Fruit fly (Drosophila melanogaster) whole organism, embryonic: ENCODE results near the gene CG10959.

Source experiments
- Antp ChIP-seq: fragments of 200-800 bp; sonication (Bioruptor generic); optimal IDR thresholded peaks from 3 replicates; lab custom pipeline; 2016; ENCODE audit warnings: missing biosample characterization, missing genetic modification characterization
- Asciz ChIP-seq: fragments of 200-800 bp; sonication (Bioruptor generic); optimal IDR thresholded peaks from 2 replicates; lab custom pipeline; 2017; ENCODE audit warnings: missing biosample characterization, mild to moderate bottlenecking, missing genetic modification characterization, missing genetic modification reagents
- CG10274 ChIP-seq: fragments of 200-800 bp; sonication (Bioruptor generic); optimal IDR thresholded peaks from 3 replicates; lab custom pipeline; 2017; ENCODE audit warnings: missing biosample characterization, mild to moderate bottlenecking, missing genetic modification characterization
- CG10654 ChIP-seq: fragments of 200-800 bp; sonication (Bioruptor generic); optimal IDR thresholded peaks from 2 replicates; lab custom pipeline; 2016; ENCODE audit warnings: missing biosample characterization, missing genetic modification characterization
- CG11247 ChIP-seq: fragments of 200-800 bp; sonication (Bioruptor generic); IDR thresholded peaks from 2 replicates; pipeline ENCODE4 v1.3.6; 2022; ENCODE audit warnings: missing biosample characterization, missing genetic modification characterization
- CG12299 ChIP-seq: fragments of 200-800 bp; sonication (Bioruptor generic); optimal IDR thresholded peaks from 2 replicates; lab custom pipeline; 2018; ENCODE audit warnings: missing biosample characterization, mild to moderate bottlenecking, missing genetic modification characterization
- CG12769 ChIP-seq: fragments of 200-800 bp; sonication (Bioruptor generic); optimal IDR thresholded peaks from 2 replicates; lab custom pipeline; 2019; ENCODE audit warnings: missing biosample characterization, mild to moderate bottlenecking, missing genetic modification characterization, moderate library complexity
- CG13287 ChIP-seq: fragments of 200-800 bp; sonication (Bioruptor generic); IDR thresholded peaks from 2 replicates; pipeline ENCODE4 v1.3.6; 2022; ENCODE audit warnings: missing biosample characterization, missing genetic modification characterization; ENCODE audit not compliant: partially characterized antibody
- CG13624 ChIP-seq: fragments of 200-800 bp; sonication (Bioruptor generic); optimal IDR thresholded peaks from 2 replicates; lab custom pipeline; 2016; ENCODE audit warnings: missing biosample characterization, missing genetic modification characterization
- CG15269 ChIP-seq: fragments of 200-800 bp; sonication (Bioruptor generic); optimal IDR thresholded peaks from 2 replicates; lab custom pipeline; 2018; ENCODE audit warnings: missing biosample characterization, mild to moderate bottlenecking, missing genetic modification characterization, moderate library complexity
- CG1602 ChIP-seq: fragments of 200-800 bp; sonication (Bioruptor generic); optimal IDR thresholded peaks from 3 replicates; lab custom pipeline; 2016; ENCODE audit warnings: missing biosample characterization, missing genetic modification characterization
- CG17186 ChIP-seq: fragments of 200-800 bp; sonication (Bioruptor generic); optimal IDR thresholded peaks from 3 replicates; lab custom pipeline; 2017; ENCODE audit warnings: missing biosample characterization, missing genetic modification reagents, missing genetic modification characterization
- CG17912 ChIP-seq: fragments of 200-800 bp; sonication (Bioruptor generic); optimal IDR thresholded peaks from 2 replicates; lab custom pipeline; 2018; ENCODE audit warnings: missing biosample characterization, mild to moderate bottlenecking, missing genetic modification characterization
- CG1832 ChIP-seq: fragments of 200-800 bp; sonication (Bioruptor generic); optimal IDR thresholded peaks from 2 replicates; lab custom pipeline; 2017; ENCODE audit warnings: missing biosample characterization, mild to moderate bottlenecking, missing genetic modification characterization, inconsistent platforms
- CG18764 ChIP-seq: fragments of 200-800 bp; sonication (Bioruptor generic); optimal IDR thresholded peaks from 3 replicates; lab custom pipeline; 2016; ENCODE audit warnings: missing biosample characterization, missing genetic modification characterization
- CG2116 ChIP-seq: fragments of 200-800 bp; sonication (Bioruptor generic); optimal IDR thresholded peaks from 3 replicates; lab custom pipeline; 2018; ENCODE audit warnings: missing biosample characterization, mild to moderate bottlenecking, missing genetic modification characterization
- CG33557 ChIP-seq: fragments of 200-800 bp; sonication (Bioruptor generic); optimal IDR thresholded peaks from 2 replicates; lab custom pipeline; 2019; ENCODE audit warnings: missing biosample characterization, mild to moderate bottlenecking, missing genetic modification characterization, moderate library complexity
- CG4854 ChIP-seq: fragments of 200-800 bp; sonication (Bioruptor generic); optimal IDR thresholded peaks from 2 replicates; lab custom pipeline; 2016; ENCODE audit warnings: missing biosample characterization, missing genetic modification characterization, inconsistent platforms
- CG6765 ChIP-seq: fragments of 200-800 bp; sonication (Bioruptor generic); optimal IDR thresholded peaks from 3 replicates; lab custom pipeline; 2017; ENCODE audit warnings: missing biosample characterization, mild to moderate bottlenecking, missing genetic modification characterization
- CG6854 ChIP-seq: fragments of 200-800 bp; sonication (Bioruptor generic); optimal IDR thresholded peaks from 3 replicates; lab custom pipeline; 2017; ENCODE audit warnings: missing biosample characterization, mild to moderate bottlenecking, missing genetic modification characterization
- CG7372 ChIP-seq: fragments of 200-800 bp; sonication (Bioruptor generic); IDR thresholded peaks from 2 replicates; pipeline ENCODE4 v1.3.6; 2022; ENCODE audit warnings: missing biosample characterization, missing genetic modification characterization
- CG7987 ChIP-seq: fragments of 200-800 bp; sonication (Bioruptor generic); optimal IDR thresholded peaks from 2 replicates; lab custom pipeline; 2018; ENCODE audit warnings: missing biosample characterization, mild to moderate bottlenecking, missing genetic modification characterization, moderate library complexity
- CG9215 ChIP-seq: fragments of 200-800 bp; sonication (Bioruptor generic); IDR thresholded peaks from 2 replicates; pipeline ENCODE4 v1.3.6; 2022; ENCODE audit warnings: missing biosample characterization, missing genetic modification characterization
- CG9817 ChIP-seq: fragments of 200-800 bp; sonication (Bioruptor generic); optimal IDR thresholded peaks from 2 replicates; lab custom pipeline; 2018; ENCODE audit warnings: missing biosample characterization, mild to moderate bottlenecking, missing genetic modification characterization, moderate library complexity
- D ChIP-seq, 2 experiments: fragments of 200-800 bp in 1 of 2; fragments of >200 bp in 1 of 2; sonication (Bioruptor generic) in 1 of 2; optimal IDR thresholded peaks; 2 replicates in 1 of 2; 3 replicates in 1 of 2; lab custom pipeline; 2017; ENCODE audit warnings: mild to moderate bottlenecking in 1 of 2, missing biosample characterization in 1 of 2, missing genetic modification characterization in 1 of 2, missing genetic modification reagents in 1 of 2
- Dip2 ChIP-seq: fragments of 200-800 bp; sonication (Bioruptor generic); IDR thresholded peaks from 2 replicates; pipeline ENCODE4 v1.3.6; 2022; ENCODE audit warnings: missing biosample characterization, missing genetic modification characterization
- Dref ChIP-seq: fragments of 200-800 bp; sonication (Bioruptor generic); IDR thresholded peaks from 2 replicates; pipeline ENCODE4 v1.3.6; 2022; ENCODE audit warnings: missing biosample characterization, missing genetic modification characterization
- HmgZ ChIP-seq: fragments of 200-800 bp; sonication (Bioruptor generic); optimal IDR thresholded peaks from 2 replicates; lab custom pipeline; 2018; ENCODE audit warnings: missing biosample characterization, mild to moderate bottlenecking, missing genetic modification characterization
- Hsf ChIP-seq: fragments of 200-800 bp; sonication (Bioruptor generic); optimal IDR thresholded peaks from 3 replicates; lab custom pipeline; 2016; ENCODE audit warnings: missing biosample characterization, missing genetic modification characterization
- MESR4 ChIP-seq: fragments of 200-800 bp; sonication (Bioruptor generic); optimal IDR thresholded peaks from 2 replicates; lab custom pipeline; 2018; ENCODE audit warnings: missing biosample characterization, mild to moderate bottlenecking, missing genetic modification characterization, moderate library complexity
- Mrtf ChIP-seq: fragments of 200-800 bp; sonication (Bioruptor generic); IDR thresholded peaks from 3 replicates; pipeline ENCODE4 v1.3.6; 2022; ENCODE audit warnings: missing biosample characterization, missing genetic modification characterization
- Myb ChIP-seq: fragments of 200-800 bp; sonication (Bioruptor generic); optimal IDR thresholded peaks from 2 replicates; lab custom pipeline; 2016; ENCODE audit warnings: missing biosample characterization, missing genetic modification characterization
- NfI ChIP-seq: fragments of 200-800 bp; sonication (Bioruptor generic); optimal IDR thresholded peaks from 3 replicates; lab custom pipeline; 2018; ENCODE audit warnings: missing biosample characterization, mild to moderate bottlenecking, missing genetic modification characterization, moderate library complexity
- Stat92E ChIP-seq, 3 experiments: fragments of >200 bp in 2 of 3; fragments of 200-800 bp in 1 of 3; sonication (Bioruptor generic) in 1 of 3; optimal IDR thresholded peaks; 2 replicates each; lab custom pipeline; 2017 to 2019; ENCODE audit warnings: missing biosample characterization in 3 of 3, missing genetic modification characterization in 3 of 3, mild to moderate bottlenecking in 1 of 3, moderate library complexity in 1 of 3
- Taf1 ChIP-seq: fragments of 200-800 bp; sonication (Bioruptor generic); IDR thresholded peaks from 2 replicates; pipeline ENCODE4 v1.3.6; 2022; ENCODE audit warnings: missing biosample characterization, missing genetic modification characterization
- YL-1 ChIP-seq: fragments of 200-800 bp; sonication (Bioruptor generic); optimal IDR thresholded peaks from 3 replicates; lab custom pipeline; 2017; ENCODE audit warnings: missing biosample characterization, mild to moderate bottlenecking, missing genetic modification characterization
- ato ChIP-seq: fragments of 200-800 bp; sonication (Bioruptor generic); IDR thresholded peaks from 2 replicates; pipeline ENCODE4 v1.3.6; 2022; ENCODE audit warnings: missing biosample characterization, missing genetic modification characterization; ENCODE audit not compliant: partially characterized antibody
- chn ChIP-seq: fragments of 200-800 bp; sonication (Bioruptor generic); optimal IDR thresholded peaks from 2 replicates; lab custom pipeline; 2016; ENCODE audit warnings: missing biosample characterization, missing genetic modification characterization
- dan ChIP-seq: fragments of 200-800 bp; sonication (Bioruptor generic); IDR thresholded peaks from 2 replicates; pipeline ENCODE4 v1.3.6; 2022; ENCODE audit warnings: missing biosample characterization, missing genetic modification characterization
- dm ChIP-seq: fragments of 200-800 bp; sonication (Bioruptor generic); optimal IDR thresholded peaks from 3 replicates; lab custom pipeline; 2016; ENCODE audit warnings: missing biosample characterization, missing genetic modification characterization
- dpn ChIP-seq, 2 experiments: fragments of 200-800 bp; sonication (Bioruptor generic); optimal IDR thresholded peaks; 3 replicates each; lab custom pipeline; 2016; ENCODE audit warnings: missing biosample characterization in 2 of 2, missing genetic modification characterization in 2 of 2
- gro ChIP-seq: fragments of 200-800 bp; sonication (Bioruptor generic); optimal IDR thresholded peaks from 2 replicates; lab custom pipeline; 2016; ENCODE audit warnings: missing biosample characterization, missing genetic modification characterization
- gsb ChIP-seq: fragments of 200-800 bp; sonication (Bioruptor generic); IDR thresholded peaks from 2 replicates; pipeline ENCODE4 v1.3.6; 2022; ENCODE audit warnings: missing biosample characterization, missing genetic modification characterization
- h ChIP-seq: fragments of >200 bp; optimal IDR thresholded peaks from 2 replicates; lab custom pipeline; 2017
- lilli ChIP-seq: fragments of 200-800 bp; sonication (Bioruptor generic); optimal IDR thresholded peaks from 3 replicates; lab custom pipeline; 2016; ENCODE audit warnings: missing biosample characterization, missing genetic modification characterization
- nmo ChIP-seq: fragments of 200-800 bp; sonication (Bioruptor generic); optimal IDR thresholded peaks from 2 replicates; lab custom pipeline; 2018; ENCODE audit warnings: missing biosample characterization, mild to moderate bottlenecking, missing genetic modification characterization, moderate library complexity
- odd ChIP-seq: fragments of 200-800 bp; sonication (Bioruptor generic); optimal IDR thresholded peaks from 2 replicates; lab custom pipeline; 2017; ENCODE audit warnings: missing biosample characterization, mild to moderate bottlenecking, missing genetic modification characterization
- onecut ChIP-seq: fragments of 200-800 bp; sonication (Bioruptor generic); IDR thresholded peaks from 2 replicates; pipeline ENCODE4 v1.3.6; 2022; ENCODE audit warnings: missing biosample characterization, missing genetic modification characterization
- sc ChIP-seq, 3 experiments: fragments of >200 bp in 2 of 3; fragments of 200-800 bp in 1 of 3; sonication (Bioruptor generic) in 1 of 3; optimal IDR thresholded peaks; 2 replicates in 2 of 3; 3 replicates in 1 of 3; lab custom pipeline; 2017; ENCODE audit warnings: mild to moderate bottlenecking in 1 of 3, missing biosample characterization in 1 of 3, missing genetic modification characterization in 1 of 3, missing genetic modification reagents in 1 of 3

CG10959 gene

DNA sequence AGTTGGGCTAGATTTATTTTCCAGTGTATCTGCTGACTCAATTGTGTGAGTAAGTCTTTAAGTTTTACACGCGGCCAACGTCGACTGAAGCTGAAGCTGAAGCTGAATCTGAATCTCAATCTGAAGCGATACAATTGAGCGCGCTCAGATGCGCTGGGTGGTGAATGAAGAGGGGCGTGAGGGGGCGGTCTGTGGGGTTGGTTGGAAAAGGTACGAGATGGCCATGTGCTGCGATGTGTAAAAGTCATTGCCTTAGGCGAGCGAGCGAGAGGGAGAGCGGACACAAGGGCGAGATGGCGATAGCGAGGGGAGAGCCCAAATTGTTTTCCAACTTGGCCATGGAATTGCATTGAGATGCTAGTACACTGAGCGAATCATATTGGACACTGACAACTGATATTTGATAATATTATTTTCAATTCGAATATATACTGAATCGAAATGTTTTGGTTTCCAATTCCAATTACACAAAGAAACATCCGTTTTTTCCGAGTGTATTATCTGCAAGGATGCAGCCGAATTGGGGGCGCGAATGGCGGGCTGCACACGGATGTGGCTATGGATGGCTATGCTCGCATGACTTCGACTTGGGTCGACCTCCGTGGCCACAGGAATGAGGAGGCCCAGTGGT, 48.1 kb downstream of the CG10959 start (continued):
- TF ChIP-seq dpn (GFP tag; optimal IDR thresholded peaks at IDR 0.05; lab: Kevin White, UChicago): peak; percentile 8 to 41
- TF ChIP-seq CG10654 (GFP tag; lab: Kevin White, UChicago): peak; percentile 1
- TF ChIP-seq dan (GFP tag; lab: Robert Waterston, UW): no peak
- TF ChIP-seq chn: peak; percentile 44
- TF ChIP-seq CG15269 (tag; lab: Kevin White, UChicago): peak; percentile 52
- no peak for TF ChIP-seq MESR4 (GFP tag; lab: Kevin White, UChicago)
- TF ChIP-seq CG12769 (tag; lab: Kevin White, UChicago): peak; percentile 59
- TF ChIP-seq CG17912 (GFP tag; lab: Kevin White, UChicago): no peak
- TF ChIP-seq Antp (GFP tag; lab: Kevin White, UChicago): no peak
- TF ChIP-seq CG12299 (tag; lab: Kevin White, UChicago): no peak
- TF ChIP-seq Dref (GFP tag; lab: Robert Waterston, UW): no peak
- no peak for TF ChIP-seq ato (GFP tag; lab: Robert Waterston, UW)
- no peak for TF ChIP-seq CG4854
- TF ChIP-seq onecut: no peak
- TF ChIP-seq dm (GFP tag; lab: Kevin White, UChicago): no peak
- TF ChIP-seq gsb (GFP tag; lab: Robert Waterston, UW): 0 out of 2 replicates have a peak, but pooled peaks have one; percentile 17
- no peak for TF ChIP-seq CG13624 (GFP tag; lab: Kevin White, UChicago)
- peak; percentile 28 for TF ChIP-seq Hsf (GFP tag; lab: Kevin White, UChicago)
- peak; percentile 40 for TF ChIP-seq NfI
- 0 out of 2 replicates have a peak, but pooled peaks have one; percentile 18 for TF ChIP-seq CG11247 (GFP tag; lab: Robert Waterston, UW)
- no peak for TF ChIP-seq CG33557 (GFP tag; lab: Kevin White, UChicago)
- peak; percentile 10 for TF ChIP-seq Asciz (GFP tag; lab: Kevin White, UChicago)
- TF ChIP-seq Dip2 (GFP tag; lab: Robert Waterston, UW): no peak
- no peak for TF ChIP-seq odd (GFP tag; lab: Kevin White, UChicago)
- TF ChIP-seq lilli (GFP tag; lab: Kevin White, UChicago): no peak
- no peak for TF ChIP-seq CG9215 (GFP tag; lab: Robert Waterston, UW)
- no peak for TF ChIP-seq Stat92E (GFP tag; optimal IDR thresholded peaks at IDR 0.05; lab: Kevin White, UChicago)
- TF ChIP-seq CG10274 (GFP tag; lab: Kevin White, UChicago): no peak
- TF ChIP-seq CG13287 (GFP tag; lab: Robert Waterston, UW): no peak
- no peak for TF ChIP-seq CG2116 (GFP tag; lab: Kevin White, UChicago)
- peak; percentile 46 for TF ChIP-seq nmo (GFP tag; lab: Kevin White, UChicago)
- TF ChIP-seq CG9817 (tag; lab: Kevin White, UChicago): no peak
- no peak for TF ChIP-seq h (lab: Kevin White, UChicago)
- TF ChIP-seq CG6765 (GFP tag; lab: Kevin White, UChicago): no peak
- no peak for TF ChIP-seq CG17186 (GFP tag; lab: Kevin White, UChicago)
- no peak for TF ChIP-seq Myb (GFP tag; lab: Kevin White, UChicago)
- no peak for TF ChIP-seq CG18764
- no peak for TF ChIP-seq YL-1 (GFP tag; lab: Kevin White, UChicago)
- TF ChIP-seq D (optimal IDR thresholded peaks at IDR 0.05; lab: Kevin White, UChicago): no peak
- TF ChIP-seq D (GFP tag; optimal IDR thresholded peaks at IDR 0.05; lab: Kevin White, UChicago): no peak
- no peak for TF ChIP-seq gro (GFP tag; lab: Kevin White, UChicago)
- TF ChIP-seq Mrtf (GFP tag; lab: Robert Waterston, UW): peak; percentile 61; the same call in 2 of the 3 replicates
- no peak for TF ChIP-seq Taf1 (GFP tag; lab: Robert Waterston, UW)
- TF ChIP-seq CG6854 (GFP tag; lab: Kevin White, UChicago): no peak
- TF ChIP-seq CG1832: peak; percentile 37
- TF ChIP-seq CG7372 (GFP tag; lab: Robert Waterston, UW): no peak
- TF ChIP-seq sc (optimal IDR thresholded peaks at IDR 0.05; lab: Kevin White, UChicago): no peak
- no peak for TF ChIP-seq sc (GFP tag; optimal IDR thresholded peaks at IDR 0.05; lab: Kevin White, UChicago)
- TF ChIP-seq CG7987 (GFP tag; lab: Kevin White, UChicago): no peak
- peak; percentile 23 for TF ChIP-seq CG1602
- TF ChIP-seq HmgZ (tag; lab: Kevin White, UChicago): no peak
